Fruit fly (Drosophila melanogaster) whole organism, pupa: ENCODE results near the gene CNMa.

Source experiments
- CG10348 ChIP-seq: fragments of 200-800 bp; sonication (Bioruptor generic); IDR thresholded peaks from 2 replicates; pipeline ENCODE4 v1.3.6; 2022; ENCODE audit warnings: missing biosample characterization, missing genetic modification characterization
- CG12605 ChIP-seq: fragments of 200-800 bp; sonication (Bioruptor generic); IDR thresholded peaks from 2 replicates; pipeline ENCODE4 v1.3.6; 2022; ENCODE audit warnings: missing biosample characterization, missing genetic modification characterization
- CG13204 ChIP-seq: fragments of 200-800 bp; sonication (Bioruptor generic); optimal IDR thresholded peaks from 2 replicates; lab custom pipeline; 2018; ENCODE audit warnings: missing biosample characterization, mild to moderate bottlenecking, missing genetic modification characterization, moderate library complexity
- CG14655 ChIP-seq: fragments of 200-800 bp; sonication (Bioruptor generic); optimal IDR thresholded peaks from 3 replicates; lab custom pipeline; 2017; ENCODE audit warnings: mild to moderate bottlenecking, missing biosample characterization, missing genetic modification reagents, missing genetic modification characterization
- CG15710 ChIP-seq: fragments of 200-800 bp; sonication (Bioruptor generic); optimal IDR thresholded peaks from 2 replicates; lab custom pipeline; 2018; ENCODE audit warnings: missing biosample characterization, mild to moderate bottlenecking, missing genetic modification characterization, moderate library complexity
- CG17806 ChIP-seq: fragments of 200-800 bp; sonication (Bioruptor generic); optimal IDR thresholded peaks from 2 replicates; lab custom pipeline; 2018; ENCODE audit warnings: missing biosample characterization, mild to moderate bottlenecking, missing genetic modification characterization, moderate library complexity
- CG32121 ChIP-seq: fragments of 200-800 bp; sonication (Bioruptor generic); IDR thresholded peaks from 2 replicates; pipeline ENCODE4 v1.3.6; 2022; ENCODE audit warnings: missing biosample characterization, missing genetic modification characterization
- CG34367 ChIP-seq: fragments of 200-800 bp; sonication (Bioruptor generic); optimal IDR thresholded peaks from 2 replicates; lab custom pipeline; 2018; ENCODE audit warnings: missing biosample characterization, mild to moderate bottlenecking, missing genetic modification characterization
- CG4496 ChIP-seq: fragments of 200-800 bp; sonication (Bioruptor generic); IDR thresholded peaks from 3 replicates; pipeline ENCODE4 v1.3.6; 2022; ENCODE audit warnings: missing biosample characterization, missing genetic modification characterization
- CG8159 ChIP-seq: fragments of 200-800 bp; sonication (Bioruptor generic); optimal IDR thresholded peaks from 3 replicates; lab custom pipeline; 2018; ENCODE audit warnings: missing biosample characterization, mild to moderate bottlenecking, missing genetic modification characterization, moderate library complexity
- CG8301 ChIP-seq: fragments of 200-800 bp; sonication (Bioruptor generic); optimal IDR thresholded peaks from 2 replicates; lab custom pipeline; 2018; ENCODE audit warnings: missing biosample characterization, mild to moderate bottlenecking, missing genetic modification characterization
- CG9948 ChIP-seq: fragments of 200-800 bp; sonication (Bioruptor generic); optimal IDR thresholded peaks from 2 replicates; lab custom pipeline; 2018; ENCODE audit warnings: missing biosample characterization, mild to moderate bottlenecking, missing genetic modification characterization, moderate library complexity
- D1 ChIP-seq: fragments of 200-800 bp; sonication (Bioruptor generic); optimal IDR thresholded peaks from 2 replicates; lab custom pipeline; 2018; ENCODE audit warnings: missing biosample characterization, mild to moderate bottlenecking, missing genetic modification characterization, moderate library complexity
- EcR ChIP-seq: fragments of 200-800 bp; sonication (Bioruptor generic); optimal IDR thresholded peaks from 3 replicates; lab custom pipeline; 2019; ENCODE audit warnings: missing biosample characterization, missing genetic modification characterization, mild to moderate bottlenecking, moderate library complexity, missing genetic modification reagents
- Ets98B ChIP-seq: fragments of 200-800 bp; sonication (Bioruptor generic); IDR thresholded peaks from 2 replicates; pipeline ENCODE4 v1.3.6; 2022; ENCODE audit warnings: missing biosample characterization, missing genetic modification characterization
- Pif1A ChIP-seq: fragments of 200-800 bp; sonication (Bioruptor generic); optimal IDR thresholded peaks from 3 replicates; lab custom pipeline; 2016; ENCODE audit warnings: missing biosample characterization, missing genetic modification characterization
- Pif1B ChIP-seq: fragments of 200-800 bp; sonication (Bioruptor generic); optimal IDR thresholded peaks from 3 replicates; lab custom pipeline; 2016; ENCODE audit warnings: missing biosample characterization, missing genetic modification characterization
- Snoo ChIP-seq: fragments of 200-800 bp; sonication (Bioruptor generic); optimal IDR thresholded peaks from 3 replicates; lab custom pipeline; 2017; ENCODE audit warnings: missing biosample characterization, mild to moderate bottlenecking, missing genetic modification characterization, inconsistent platforms
- fd96Ca ChIP-seq: fragments of 200-800 bp; sonication (Bioruptor generic); IDR thresholded peaks from 3 replicates; pipeline ENCODE4 v1.3.6; 2022; ENCODE audit warnings: missing biosample characterization, missing genetic modification characterization
- gl ChIP-seq: fragments of 200-800 bp; sonication (Bioruptor generic); optimal IDR thresholded peaks from 2 replicates; lab custom pipeline; 2018; ENCODE audit warnings: missing biosample characterization, mild to moderate bottlenecking, missing genetic modification characterization
- rn ChIP-seq: fragments of 200-800 bp; sonication (Bioruptor generic); IDR thresholded peaks from 2 replicates; pipeline ENCODE4 v1.3.6; 2022; ENCODE audit warnings: missing biosample characterization, missing genetic modification characterization

Gene CNMa

dm6 chr3L:1844600-1844999, 10.8 kb downstream of the CNMa start:
- TF ChIP-seq CG17806 (tag; lab: Kevin White, UChicago) (no peak), CG9948 (tag; lab: Kevin White, UChicago) (no peak), D1 (no peak), CG4496 (GFP tag; lab: Robert Waterston, UW) (peak; percentile 86), rn (peak; percentile 59; the same call in 1 of the 2 replicates), CG14655 (GFP tag; lab: Kevin White, UChicago) (peak; percentile 47), Pif1A (GFP tag; lab: Kevin White, UChicago) (no peak), Ets98B (peak; percentile 88), CG10348 (GFP tag; lab: Robert Waterston, UW) (0 out of 2 replicates have a peak, but pooled peaks have one; percentile 36), CG32121 (GFP tag; lab: Robert Waterston, UW) (peak; percentile 89), CG8159 (tag; lab: Kevin White, UChicago) (no peak), gl (tag; lab: Kevin White, UChicago) (no peak), CG12605 (GFP tag; lab: Robert Waterston, UW) (peak; percentile 32; the same call in 1 of the 2 replicates), fd96Ca (peak; percentile 86), CG8301 (peak; percentile 57), CG34367 (tag; lab: Kevin White, UChicago) (no peak), CG13204 (GFP tag; lab: Kevin White, UChicago) (no peak)
- TF ChIP-seq, all 21 proteins: peak for 9

- TF ChIP-seq gl (tag; lab: Kevin White, UChicago): peak; percentile 12
- TF ChIP-seq Ets98B: no peak
These were observed 13.4 kb downstream of the CNMa start, which contains the start of gene Cpr62Bc for dm6 chr3L:1841984-1842383. Gene Cpr62Bc (minus strand): TSS chr3L:1842084.

dm6 chr3L:1835064-1835463, 20.3 kb downstream of the CNMa start, which contains the start of gene Cpr62Bb:
Gene Cpr62Bb (minus strand): TSS chr3L:1835164.
- TF ChIP-seq CG8301 (no peak), CG8159 (tag; lab: Kevin White, UChicago) (no peak), Pif1A (GFP tag; lab: Kevin White, UChicago) (no peak), Snoo (tag; lab: Kevin White, UChicago) (no peak), EcR (GFP tag; lab: Kevin White, UChicago) (no peak), CG9948 (tag; lab: Kevin White, UChicago) (no peak), CG13204 (GFP tag; lab: Kevin White, UChicago) (no peak)

dm6 chr3L:1831753-1832268, 23.6 kb downstream of the CNMa start, which contains the start of gene Cpr62Ba:
Gene Cpr62Ba (minus strand): TSS chr3L:1831783.
- TF ChIP-seq EcR (GFP tag; lab: Kevin White, UChicago): peak; percentile 26
- TF ChIP-seq CG17806 (tag; lab: Kevin White, UChicago): no peak

dm6 chr3L:1829539-1829938, 25.9 kb downstream of the CNMa start:
- TF ChIP-seq fd96Ca: peak; percentile 82
- TF ChIP-seq Snoo (tag; lab: Kevin White, UChicago): peak; percentile 56
- peak; percentile 40 for TF ChIP-seq CG15710 (tag; lab: Kevin White, UChicago)
- peak; percentile 74 for TF ChIP-seq CG12605 (GFP tag; lab: Robert Waterston, UW)
- TF ChIP-seq CG8301: peak; percentile 66
- TF ChIP-seq CG13204 (GFP tag; lab: Kevin White, UChicago): peak; percentile 16
- TF ChIP-seq rn: no peak
- TF ChIP-seq gl (tag; lab: Kevin White, UChicago): no peak
- peak; percentile 89 for TF ChIP-seq CG4496 (GFP tag; lab: Robert Waterston, UW)
- peak; percentile 81 for TF ChIP-seq CG32121 (GFP tag; lab: Robert Waterston, UW)
- TF ChIP-seq Pif1A (GFP tag; lab: Kevin White, UChicago): peak; percentile 75
- TF ChIP-seq CG8159 (tag; lab: Kevin White, UChicago): peak; percentile 17
- TF ChIP-seq Ets98B: peak; percentile 78
- TF ChIP-seq CG17806 (tag; lab: Kevin White, UChicago): peak; percentile 48
- peak; percentile 56 for TF ChIP-seq CG9948 (tag; lab: Kevin White, UChicago)
- peak; percentile 66 for TF ChIP-seq Pif1B (GFP tag; lab: Kevin White, UChicago)
- TF ChIP-seq CG14655 (GFP tag; lab: Kevin White, UChicago): peak; percentile 77
- peak; percentile 60 for TF ChIP-seq CG34367 (tag; lab: Kevin White, UChicago)
- TF ChIP-seq D1: no peak
- TF ChIP-seq EcR (GFP tag; lab: Kevin White, UChicago): no peak
- no peak for TF ChIP-seq CG10348 (GFP tag; lab: Robert Waterston, UW)
- TF ChIP-seq, all 21 proteins: peak for 16

- peak; percentile 1 for TF ChIP-seq Snoo (tag; lab: Kevin White, UChicago)
- TF ChIP-seq CG8301: no peak
- peak; percentile 75 for TF ChIP-seq EcR (GFP tag; lab: Kevin White, UChicago)
- TF ChIP-seq CG13204 (GFP tag; lab: Kevin White, UChicago): peak; percentile 38
- no peak for TF ChIP-seq CG32121 (GFP tag; lab: Robert Waterston, UW)
- TF ChIP-seq fd96Ca: no peak
These were observed 27.5 kb downstream of the CNMa start for dm6 chr3L:1827809-1828371.
